Worm (Caenorhabditis elegans) whole organism, L4/young adult: ENCODE measurements around the gene cest-35.2.

Source experiments
- W03F9.2 ChIP-seq: fragments of 150-350 bp; optimal IDR thresholded peaks from 2 replicates; lab custom pipeline; 2014; ENCODE audit warnings: missing biosample characterization, missing genetic modification characterization
- him-1 ChIP-seq: sonication (generic microtip); optimal IDR thresholded peaks from 2 replicates; lab custom pipeline; 2016; ENCODE audit warnings: missing genotype, missing genetic modification reagents, missing genetic modification characterization, missing compliant biosample characterization

ce11 chrV:5273770-5274169 is 36.8 kb upstream of the cest-35.2 start, which contains the start of gene natc-2:
- TF ChIP-seq him-1 (tag; lab: Kevin White, UChicago) (no peak), W03F9.2 (tag; lab: Kevin White, UChicago) (no peak)
